Fruit fly (Drosophila melanogaster) whole organism, embryonic: Measurements from ENCODE around the gene Irbp.
A peak's percentile ranks its signal among the peaks of the same experiment; 100 is the strongest.

Experiments used
- Adf1 ChIP-seq: fragments of 200-800 bp; sonication (Bioruptor generic); IDR thresholded peaks from 2 replicates; pipeline ENCODE4 v1.3.6; 2022; ENCODE audit warnings: missing biosample characterization, missing genetic modification characterization
- Atf-2 ChIP-seq: fragments of 200-800 bp; sonication (Bioruptor generic); optimal IDR thresholded peaks from 2 replicates; lab custom pipeline; 2016; ENCODE audit warnings: missing biosample characterization, missing genetic modification characterization
- Bdp1 ChIP-seq: fragments of 200-800 bp; sonication (Bioruptor generic); optimal IDR thresholded peaks from 3 replicates; lab custom pipeline; 2016; ENCODE audit warnings: missing biosample characterization, missing genetic modification characterization
- CG10209 ChIP-seq: fragments of 200-800 bp; sonication (Bioruptor generic); optimal IDR thresholded peaks from 3 replicates; lab custom pipeline; 2017; ENCODE audit warnings: missing biosample characterization, mild to moderate bottlenecking, missing genetic modification characterization, missing genetic modification reagents
- CG10979 ChIP-seq: fragments of 200-800 bp; sonication (Bioruptor generic); optimal IDR thresholded peaks from 2 replicates; lab custom pipeline; 2018; ENCODE audit warnings: missing biosample characterization, mild to moderate bottlenecking, missing genetic modification characterization, moderate library complexity
- CG12659 ChIP-seq: fragments of 200-800 bp; sonication (Bioruptor generic); optimal IDR thresholded peaks from 3 replicates; lab custom pipeline; 2017; ENCODE audit warnings: mild to moderate bottlenecking, missing biosample characterization, missing genetic modification reagents, missing genetic modification characterization
- CG15073 ChIP-seq: fragments of 200-800 bp; sonication (Bioruptor generic); optimal IDR thresholded peaks from 2 replicates; lab custom pipeline; 2016; ENCODE audit warnings: missing biosample characterization, missing genetic modification characterization
- CG17186 ChIP-seq: fragments of 200-800 bp; sonication (Bioruptor generic); optimal IDR thresholded peaks from 3 replicates; lab custom pipeline; 2017; ENCODE audit warnings: missing biosample characterization, missing genetic modification reagents, missing genetic modification characterization
- CG17359 ChIP-seq: fragments of 200-800 bp; sonication (Bioruptor generic); optimal IDR thresholded peaks from 3 replicates; lab custom pipeline; 2018; ENCODE audit warnings: missing biosample characterization, mild to moderate bottlenecking, missing genetic modification characterization, moderate library complexity
- CG17802 ChIP-seq: fragments of 200-800 bp; sonication (Bioruptor generic); optimal IDR thresholded peaks from 2 replicates; lab custom pipeline; 2018; ENCODE audit warnings: missing biosample characterization, mild to moderate bottlenecking, missing genetic modification characterization, moderate library complexity
- CG17829 ChIP-seq: fragments of 200-800 bp; optimal IDR thresholded peaks from 2 replicates; lab custom pipeline; 2019; ENCODE audit warnings: missing biosample characterization, mild to moderate bottlenecking, missing genetic modification characterization, moderate library complexity
- CG2116 ChIP-seq: fragments of 200-800 bp; sonication (Bioruptor generic); optimal IDR thresholded peaks from 3 replicates; lab custom pipeline; 2018; ENCODE audit warnings: missing biosample characterization, mild to moderate bottlenecking, missing genetic modification characterization
- CG33213 ChIP-seq: fragments of 200-800 bp; sonication (Bioruptor generic); optimal IDR thresholded peaks from 3 replicates; lab custom pipeline; 2016; ENCODE audit warnings: missing biosample characterization, missing genetic modification characterization
- CG4360 ChIP-seq: fragments of 200-800 bp; sonication (Bioruptor generic); IDR thresholded peaks from 2 replicates; pipeline ENCODE4 v1.3.6; 2022; ENCODE audit warnings: missing biosample characterization, missing genetic modification characterization
- CG4854 ChIP-seq: fragments of 200-800 bp; sonication (Bioruptor generic); optimal IDR thresholded peaks from 2 replicates; lab custom pipeline; 2016; ENCODE audit warnings: missing biosample characterization, missing genetic modification characterization, inconsistent platforms
- CG8089 ChIP-seq: fragments of 200-800 bp; sonication (Bioruptor generic); optimal IDR thresholded peaks from 3 replicates; lab custom pipeline; 2016; ENCODE audit warnings: missing biosample characterization, missing genetic modification characterization
- CG8478 ChIP-seq: fragments of >200 bp; optimal IDR thresholded peaks from 2 replicates; lab custom pipeline; 2018
- CG8924 ChIP-seq: fragments of 200-800 bp; optimal IDR thresholded peaks from 3 replicates; lab custom pipeline; 2019; ENCODE audit warnings: missing biosample characterization, mild to moderate bottlenecking, missing genetic modification characterization, moderate library complexity
- CG9727 ChIP-seq: fragments of 200-800 bp; sonication (Bioruptor generic); optimal IDR thresholded peaks from 3 replicates; lab custom pipeline; 2017; ENCODE audit warnings: missing biosample characterization, mild to moderate bottlenecking, missing genetic modification characterization
- CG9932 ChIP-seq: fragments of 200-800 bp; sonication (Bioruptor generic); IDR thresholded peaks from 2 replicates; pipeline ENCODE4 v1.3.6; 2022; ENCODE audit warnings: missing biosample characterization, missing genetic modification characterization
- D19A ChIP-seq: fragments of 200-800 bp; optimal IDR thresholded peaks from 3 replicates; lab custom pipeline; 2019; ENCODE audit warnings: missing biosample characterization, mild to moderate bottlenecking, missing genetic modification characterization, moderate library complexity
- Deaf1 ChIP-seq: fragments of 200-800 bp; optimal IDR thresholded peaks from 3 replicates; lab custom pipeline; 2019; ENCODE audit warnings: missing biosample characterization, mild to moderate bottlenecking, missing genetic modification characterization, moderate library complexity
- Gug ChIP-seq: fragments of 200-800 bp; sonication (Bioruptor generic); IDR thresholded peaks from 4 replicates; pipeline ENCODE4 v1.3.6; 2022; ENCODE audit warnings: missing biosample characterization, missing genetic modification characterization
- Lpt ChIP-seq: fragments of >200 bp; optimal IDR thresholded peaks from 2 replicates; lab custom pipeline; 2018; ENCODE audit warnings: missing biosample characterization, missing genetic modification characterization
- Mes4 ChIP-seq: fragments of 200-800 bp; sonication (Bioruptor generic); optimal IDR thresholded peaks from 2 replicates; lab custom pipeline; 2016; ENCODE audit warnings: missing biosample characterization, missing genetic modification characterization
- Nf-YB ChIP-seq: fragments of 200-800 bp; sonication (Bioruptor generic); optimal IDR thresholded peaks from 3 replicates; lab custom pipeline; 2019; ENCODE audit warnings: missing biosample characterization, mild to moderate bottlenecking, missing genetic modification characterization, moderate library complexity
- Nf-YC ChIP-seq: fragments of 200-800 bp; optimal IDR thresholded peaks from 3 replicates; lab custom pipeline; 2019; ENCODE audit warnings: missing biosample characterization, mild to moderate bottlenecking, missing genetic modification characterization, moderate library complexity
- Stat92E ChIP-seq, 3 experiments: fragments of >200 bp in 2 of 3; fragments of 200-800 bp in 1 of 3; sonication (Bioruptor generic) in 1 of 3; optimal IDR thresholded peaks; 2 replicates each; lab custom pipeline; 2017 to 2019; ENCODE audit warnings: missing biosample characterization in 3 of 3, missing genetic modification characterization in 3 of 3, mild to moderate bottlenecking in 1 of 3, moderate library complexity in 1 of 3
- amos ChIP-seq: fragments of 200-800 bp; sonication (Bioruptor generic); IDR thresholded peaks from 2 replicates; pipeline ENCODE4 v1.3.6; 2022; ENCODE audit warnings: missing biosample characterization, missing genetic modification characterization; ENCODE audit not compliant: partially characterized antibody
- bbx ChIP-seq: fragments of 200-800 bp; sonication (Bioruptor generic); IDR thresholded peaks from 2 replicates; pipeline ENCODE4 v1.3.6; 2022; ENCODE audit warnings: missing biosample characterization, missing genetic modification characterization; ENCODE audit not compliant: partially characterized antibody
- btn ChIP-seq: fragments of 200-800 bp; sonication (Bioruptor generic); optimal IDR thresholded peaks from 2 replicates; lab custom pipeline; 2016; ENCODE audit warnings: missing biosample characterization, missing genetic modification characterization
- cg ChIP-seq: fragments of 200-800 bp; sonication (Bioruptor generic); optimal IDR thresholded peaks from 3 replicates; lab custom pipeline; 2019; ENCODE audit warnings: missing biosample characterization, mild to moderate bottlenecking, missing genetic modification characterization, moderate library complexity
- ci ChIP-seq: fragments of 200-800 bp; sonication (Bioruptor generic); IDR thresholded peaks from 3 replicates; pipeline ENCODE4 v1.3.6; 2022; ENCODE audit warnings: missing biosample characterization, missing genetic modification characterization
- disco-r ChIP-seq: fragments of 200-800 bp; sonication (Bioruptor generic); optimal IDR thresholded peaks from 2 replicates; lab custom pipeline; 2016; ENCODE audit warnings: missing biosample characterization, missing genetic modification characterization
- fd102C ChIP-seq: fragments of 200-800 bp; sonication (Bioruptor generic); optimal IDR thresholded peaks from 2 replicates; lab custom pipeline; 2018; ENCODE audit warnings: missing biosample characterization, mild to moderate bottlenecking, missing genetic modification characterization, moderate library complexity
- her ChIP-seq: fragments of 200-800 bp; sonication (Bioruptor generic); optimal IDR thresholded peaks from 2 replicates; lab custom pipeline; 2016; ENCODE audit warnings: missing biosample characterization, missing genetic modification characterization
- jing ChIP-seq: fragments of 200-800 bp; sonication (Bioruptor generic); optimal IDR thresholded peaks from 2 replicates; lab custom pipeline; 2018; ENCODE audit warnings: missing biosample characterization, mild to moderate bottlenecking, missing genetic modification characterization
- kay ChIP-seq: fragments of 200-800 bp; sonication (Bioruptor generic); optimal IDR thresholded peaks from 2 replicates; lab custom pipeline; 2016; ENCODE audit warnings: missing biosample characterization, missing genetic modification characterization
- knrl ChIP-seq: fragments of 200-800 bp; sonication (Bioruptor generic); IDR thresholded peaks from 3 replicates; pipeline ENCODE4 v1.3.6; 2022; ENCODE audit warnings: missing biosample characterization, missing genetic modification characterization; ENCODE audit not compliant: partially characterized antibody
- nmo ChIP-seq: fragments of 200-800 bp; sonication (Bioruptor generic); optimal IDR thresholded peaks from 2 replicates; lab custom pipeline; 2018; ENCODE audit warnings: missing biosample characterization, mild to moderate bottlenecking, missing genetic modification characterization, moderate library complexity
- nom ChIP-seq: fragments of 200-800 bp; sonication (Bioruptor generic); optimal IDR thresholded peaks from 2 replicates; lab custom pipeline; 2017; ENCODE audit warnings: missing biosample characterization, missing genetic modification characterization, mild to moderate bottlenecking, moderate library complexity, missing genetic modification reagents
- odd ChIP-seq: fragments of 200-800 bp; sonication (Bioruptor generic); optimal IDR thresholded peaks from 2 replicates; lab custom pipeline; 2017; ENCODE audit warnings: missing biosample characterization, mild to moderate bottlenecking, missing genetic modification characterization
- org-1 ChIP-seq: fragments of 200-800 bp; sonication (Bioruptor generic); optimal IDR thresholded peaks from 2 replicates; lab custom pipeline; 2017; ENCODE audit warnings: missing biosample characterization, missing genetic modification characterization
- prd ChIP-seq, 3 experiments: fragments of >200 bp in 2 of 3; fragments of 200-800 bp in 1 of 3; sonication (Bioruptor generic) in 1 of 3; optimal IDR thresholded peaks in 2 of 3; IDR thresholded peaks in 1 of 3; 2 replicates in 2 of 3; 3 replicates in 1 of 3; pipeline versions ENCODE4 v1.3.6 to Lab custom; 2017 to 2022; ENCODE audit warnings: missing biosample characterization in 1 of 3, missing genetic modification characterization in 1 of 3
- seq ChIP-seq: fragments of 200-800 bp; sonication (Bioruptor generic); IDR thresholded peaks from 2 replicates; pipeline ENCODE4 v1.3.6; 2022; ENCODE audit warnings: missing biosample characterization, missing genetic modification characterization
- z ChIP-seq: fragments of 200-800 bp; sonication (Bioruptor generic); IDR thresholded peaks from 3 replicates; pipeline ENCODE4 v1.3.6; 2022; ENCODE audit warnings: missing biosample characterization, missing genetic modification characterization

The Irbp gene

DNA sequence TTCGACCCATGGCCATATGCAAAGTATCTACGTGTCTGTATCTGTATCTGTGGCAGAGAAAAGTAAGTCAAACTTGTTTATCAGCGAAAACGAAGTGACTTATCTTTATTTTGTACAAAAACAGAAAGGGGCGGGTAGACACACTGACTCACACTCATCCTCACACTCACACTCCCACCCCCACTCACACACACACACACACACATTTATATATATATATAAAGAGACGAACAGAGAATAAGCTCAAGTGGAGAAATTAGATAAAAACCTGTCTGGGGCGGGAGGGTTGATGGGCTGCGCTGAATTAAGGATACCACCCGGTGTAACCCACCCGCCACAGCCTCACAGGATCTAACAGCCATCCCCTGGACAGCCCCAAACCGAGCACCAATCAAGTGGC lies 39.0 kb upstream of the Irbp start:
- TF ChIP-seq Nf-YB (GFP tag; lab: Kevin White, UChicago) (peak; percentile 85), CG15073 (GFP tag; lab: Kevin White, UChicago) (no peak), prd (optimal IDR thresholded peaks at IDR 0.05; lab: Kevin White, UChicago) (no peak), prd (GFP tag; IDR thresholded peaks at IDR 0.05; lab: Robert Waterston, UW) (no peak), z (peak; percentile 70), Adf1 (GFP tag; lab: Robert Waterston, UW) (peak; percentile 31; the same call in 1 of the 2 replicates), odd (GFP tag; lab: Kevin White, UChicago) (no peak), CG8478 (no peak), Nf-YC (peak; percentile 91), CG2116 (GFP tag; lab: Kevin White, UChicago) (no peak), Deaf1 (tag; lab: Kevin White, UChicago) (peak; percentile 70), CG4854 (GFP tag; lab: Kevin White, UChicago) (no peak), seq (GFP tag; lab: Robert Waterston, UW) (peak; percentile 34; the same call in 1 of the 2 replicates), CG17802 (tag; lab: Kevin White, UChicago) (no peak), cg (GFP tag; lab: Kevin White, UChicago) (peak; percentile 54), jing (GFP tag; lab: Kevin White, UChicago) (no peak), CG8924 (tag; lab: Kevin White, UChicago) (no peak), Atf-2 (GFP tag; lab: Kevin White, UChicago) (no peak), kay (GFP tag; lab: Kevin White, UChicago) (no peak)
- TF ChIP-seq, all 482 proteins: peak for 7

dm6 chr3R:11372053-11373016 lies 37.5 kb upstream of the Irbp start:
- TF ChIP-seq Bdp1: peak; percentile 22
- peak; percentile 25 for TF ChIP-seq her
- TF ChIP-seq Gug: peak; percentile 24; the same call in 1 of the 4 replicates
- TF ChIP-seq Deaf1 (tag; lab: Kevin White, UChicago): peak; percentile 98
- peak; percentile 2 for TF ChIP-seq org-1 (GFP tag; lab: Kevin White, UChicago)
- TF ChIP-seq ci (GFP tag; lab: Robert Waterston, UW): peak; percentile 73; the same call in 2 of the 3 replicates
- TF ChIP-seq Stat92E (GFP tag; optimal IDR thresholded peaks at IDR 0.05; lab: Kevin White, UChicago): peak in 1 of 3 experiments; percentile 64
- TF ChIP-seq D19A: peak; percentile 1
- TF ChIP-seq nmo (GFP tag; lab: Kevin White, UChicago): peak; percentile 14
- peak; percentile 28 for TF ChIP-seq CG10979 (tag; lab: Kevin White, UChicago)
- TF ChIP-seq knrl (GFP tag; lab: Robert Waterston, UW): 0 out of 3 replicates have a peak, but pooled peaks have one; percentile 33
- no peak for TF ChIP-seq CG12659
- TF ChIP-seq fd102C: peak; percentile 53
- peak; percentile 63 for TF ChIP-seq Mes4
- TF ChIP-seq CG17359: no peak
- peak; percentile 94 for TF ChIP-seq CG4360 (GFP tag; lab: Robert Waterston, UW)
- TF ChIP-seq Lpt (GFP tag; lab: Kevin White, UChicago): peak; percentile 57
- TF ChIP-seq amos (GFP tag; lab: Robert Waterston, UW): peak; percentile 32
- TF ChIP-seq CG9932 (GFP tag; lab: Robert Waterston, UW): no peak
- peak; percentile 66 for TF ChIP-seq CG17829 (tag; lab: Kevin White, UChicago)
- TF ChIP-seq disco-r: peak; percentile 30
- TF ChIP-seq bbx (GFP tag; lab: Robert Waterston, UW): peak; percentile 74
- TF ChIP-seq Nf-YB (GFP tag; lab: Kevin White, UChicago): peak; percentile 96
- TF ChIP-seq CG9727 (GFP tag; lab: Kevin White, UChicago): peak; percentile 55
- peak; percentile 54 for TF ChIP-seq CG8089 (GFP tag; lab: Kevin White, UChicago)
- peak; percentile 34 for TF ChIP-seq btn (GFP tag; lab: Kevin White, UChicago)
- peak; percentile 12 for TF ChIP-seq CG10209 (GFP tag; lab: Kevin White, UChicago)
- TF ChIP-seq CG33213 (GFP tag; lab: Kevin White, UChicago): peak; percentile 42
- no peak for TF ChIP-seq CG17186
- peak; percentile 8 for TF ChIP-seq nom (GFP tag; lab: Kevin White, UChicago)
